Worm (Caenorhabditis elegans) whole organism, dauer: Measurements from ENCODE around the gene C16A3.2.

Experiments
- unc-62 ChIP-seq: sonication (generic microtip); optimal IDR thresholded peaks from 2 replicates; lab custom pipeline; 2017; ENCODE audit warnings: missing biosample characterization, missing genetic modification reagents, missing genetic modification characterization

Gene C16A3.2

DNA sequence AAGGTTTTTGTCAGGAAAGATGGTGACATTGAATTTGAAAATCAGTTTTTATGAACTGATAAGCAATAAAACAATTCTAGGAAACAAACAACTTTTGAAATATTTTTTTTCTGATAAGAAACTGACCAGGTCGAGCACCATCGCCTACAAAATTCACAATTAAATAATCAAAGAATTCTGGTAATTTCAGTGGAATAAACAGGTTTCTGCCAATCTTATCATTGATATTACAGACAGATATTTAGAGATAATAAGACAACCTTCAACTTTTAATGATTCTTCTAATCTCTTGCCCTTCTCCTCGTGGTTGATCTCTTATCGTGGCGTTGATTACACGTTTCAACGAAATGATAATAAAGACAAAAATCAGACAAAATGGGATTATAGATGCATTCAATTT is 6.7 kb downstream of the C16A3.2 start:
- TF ChIP-seq unc-62, result no peak

- no peak for TF ChIP-seq unc-62
Measured at ce11 chrIII:6398124-6398523, 8.5 kb downstream of the C16A3.2 start.

DNA sequence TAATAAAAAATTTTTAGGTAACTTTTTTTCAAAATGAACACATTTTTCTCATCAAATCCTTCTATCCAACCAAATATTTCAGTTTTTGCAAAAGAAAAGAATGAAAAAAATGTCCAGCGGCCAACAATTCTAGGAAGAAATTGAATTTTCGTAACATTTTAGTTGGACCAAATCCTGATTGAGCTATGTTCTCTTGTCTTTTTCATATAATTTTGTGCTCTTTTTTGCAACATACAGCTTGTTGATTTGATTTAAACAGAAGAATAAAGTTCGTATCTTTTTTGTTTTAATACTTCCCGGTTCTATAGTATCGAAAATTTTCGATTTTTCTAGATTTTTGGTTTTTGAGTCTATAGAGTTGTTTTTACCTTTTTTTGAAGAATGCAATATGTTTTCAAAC is 9.8 kb downstream of the C16A3.2 start:
- no peak for TF ChIP-seq unc-62

- TF ChIP-seq unc-62, result no peak
Measured at ce11 chrIII:6402346-6402745, 12.7 kb downstream of the C16A3.2 start.

DNA sequence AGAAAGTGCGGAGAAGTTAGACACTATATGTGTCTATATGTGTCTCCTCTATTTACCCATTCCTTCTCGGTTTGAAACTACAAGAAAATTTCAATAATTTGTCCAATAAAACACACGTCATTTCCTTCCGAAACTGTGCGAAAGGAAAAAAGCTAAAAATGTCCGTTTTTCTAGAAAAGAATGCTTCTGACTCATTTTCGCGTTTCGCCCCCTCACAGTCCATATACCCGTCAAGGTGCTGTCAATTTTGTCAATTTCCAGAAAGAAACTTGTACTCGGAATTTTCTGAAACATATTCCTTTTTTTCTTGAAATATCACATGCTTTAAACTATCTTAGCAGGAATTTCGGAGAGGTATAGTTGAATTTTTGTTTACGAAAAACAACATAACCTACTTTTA is 13.2 kb downstream of the C16A3.2 start:
- TF ChIP-seq unc-62, result no peak

DNA sequence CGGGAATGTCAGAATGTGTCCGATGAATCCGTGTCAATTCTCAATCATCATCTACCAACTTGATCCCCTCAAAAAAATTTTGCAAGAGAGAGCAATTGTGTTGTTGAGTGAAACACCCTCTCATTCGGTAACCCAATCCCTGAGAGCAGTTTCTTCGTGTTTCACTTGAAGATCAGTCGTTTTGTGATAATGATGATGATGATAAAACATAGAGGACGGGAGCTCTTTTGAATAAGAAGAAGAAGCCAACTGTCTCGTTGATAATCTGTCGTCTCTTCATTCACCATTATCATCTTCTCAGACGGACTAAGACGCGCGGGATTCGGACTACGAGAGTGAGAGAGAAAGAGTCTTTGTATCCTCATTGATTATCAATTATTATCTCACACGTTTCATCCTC is 15.5 kb downstream of the C16A3.2 start:
- TF ChIP-seq unc-62, result no peak

DNA sequence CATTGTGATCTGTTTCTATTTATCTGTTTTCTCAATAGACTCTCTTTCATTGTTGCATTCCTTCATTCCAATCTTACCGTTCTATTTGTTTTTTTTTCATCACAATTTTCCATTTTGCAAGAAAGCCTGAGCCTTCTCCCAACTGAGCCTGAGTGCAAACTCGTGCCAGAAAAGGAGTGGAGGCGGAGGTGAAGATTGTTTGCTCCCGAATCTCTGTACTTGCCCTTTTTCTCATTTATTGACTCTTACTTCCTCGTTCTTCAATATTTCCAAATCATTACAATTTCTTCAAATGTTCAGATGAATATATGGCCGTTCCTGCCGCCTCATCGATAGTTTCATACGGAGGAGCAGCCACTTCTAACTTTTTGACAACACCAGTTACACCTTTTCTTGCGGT is 17.2 kb downstream of the C16A3.2 start, which contains the start of gene let-756:
Gene let-756, plus strand, starts transcription at position 301 of the 400 bp plus-strand sequence.
- TF ChIP-seq unc-62, result no peak

DNA sequence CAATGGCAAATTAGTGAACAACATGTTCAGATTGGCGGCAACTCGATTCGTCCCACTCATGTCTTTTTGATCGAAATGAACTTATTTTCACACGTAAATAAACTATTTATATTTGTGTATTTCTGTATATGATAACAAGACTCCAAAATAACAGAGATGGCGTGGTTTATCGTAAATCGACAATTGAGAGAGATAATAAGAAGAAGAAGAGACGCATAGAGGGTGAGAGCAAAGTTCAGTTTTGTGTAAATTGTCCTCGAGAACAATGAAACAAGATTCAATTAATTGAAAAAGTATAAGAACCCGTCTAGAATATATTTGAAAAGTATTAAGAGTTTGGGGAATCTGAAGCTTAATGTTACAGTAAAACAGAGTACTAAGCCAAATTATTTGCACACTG is 21.8 kb downstream of the C16A3.2 start:
- TF ChIP-seq unc-62, result no peak

DNA sequence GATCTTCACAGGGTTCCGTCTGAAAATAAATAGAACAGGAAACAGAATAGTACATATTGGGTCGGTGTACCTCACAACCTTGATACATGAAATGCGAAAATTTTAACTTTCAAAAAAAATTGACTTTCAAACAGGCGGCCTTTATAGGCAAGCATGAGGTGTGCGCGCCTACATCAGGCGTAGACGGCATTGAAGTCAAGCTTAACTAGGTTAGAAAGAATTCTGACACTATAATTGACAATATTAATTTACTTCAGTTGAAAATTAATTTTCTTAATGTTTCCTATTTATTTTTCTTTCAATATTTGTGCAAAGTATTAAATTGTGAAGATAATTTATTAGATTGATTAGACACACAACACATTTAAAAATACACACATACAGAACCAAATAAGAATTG is 22.3 kb downstream of the C16A3.2 start, which contains the start of gene C05D11.5:
Gene C05D11.5, minus strand, starts transcription at position 101 of the 400 bp plus-strand sequence.
- TF ChIP-seq unc-62, result no peak

DNA sequence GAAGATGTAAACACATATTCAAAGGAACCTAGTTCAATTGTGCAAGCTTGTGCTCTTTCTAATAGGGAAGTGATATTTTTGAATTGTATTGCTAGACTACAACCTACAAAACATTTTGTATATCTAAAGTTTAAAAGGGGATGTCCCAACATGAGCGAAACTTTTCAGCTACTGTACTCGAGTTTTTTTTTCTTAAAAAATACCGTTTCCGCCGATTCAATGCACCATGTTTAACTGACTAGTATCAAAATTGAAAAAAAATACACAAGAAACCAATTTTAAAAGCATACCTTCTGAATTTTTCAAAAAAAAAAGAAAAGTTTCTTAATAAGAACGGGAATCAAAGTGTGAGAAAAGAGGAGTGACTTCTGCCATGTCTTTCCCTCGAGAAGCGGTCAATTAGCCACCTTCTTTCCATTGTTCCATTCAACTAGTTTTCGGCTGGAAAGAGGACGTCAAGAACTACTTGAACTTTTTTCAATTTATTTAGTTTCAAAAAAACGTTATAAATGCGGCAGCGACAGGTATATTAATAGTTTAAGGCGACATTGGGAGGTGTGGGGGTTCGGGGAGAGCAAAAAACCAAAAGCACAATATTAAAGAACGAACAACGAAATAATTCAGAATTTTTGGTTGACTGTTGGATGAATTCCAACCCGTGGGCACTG is 25.8 kb downstream of the C16A3.2 start, which contains the start of gene nas-4:
Gene nas-4, minus strand, starts transcription at position 351 of the 668 bp plus-strand sequence.
- no peak for TF ChIP-seq unc-62

DNA sequence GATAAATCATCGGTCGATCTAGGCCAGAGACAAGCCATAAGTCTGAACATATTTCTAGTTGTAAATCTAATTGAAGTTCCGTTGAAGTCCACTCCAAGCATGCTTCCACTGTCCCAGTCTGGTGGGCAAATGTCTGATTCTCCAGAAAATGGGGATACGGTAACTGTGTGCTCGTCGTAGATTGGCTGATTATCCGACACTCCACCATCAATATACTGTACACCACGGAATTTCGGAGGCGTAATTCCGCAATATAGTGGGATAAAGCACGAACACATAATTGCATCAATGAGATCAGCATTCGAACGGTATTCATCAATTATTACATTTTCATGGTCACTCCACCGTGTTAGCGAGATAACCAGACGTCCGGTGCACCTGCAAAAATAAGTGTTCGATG is 28.6 kb downstream of the C16A3.2 start:
- no peak for TF ChIP-seq unc-62

DNA sequence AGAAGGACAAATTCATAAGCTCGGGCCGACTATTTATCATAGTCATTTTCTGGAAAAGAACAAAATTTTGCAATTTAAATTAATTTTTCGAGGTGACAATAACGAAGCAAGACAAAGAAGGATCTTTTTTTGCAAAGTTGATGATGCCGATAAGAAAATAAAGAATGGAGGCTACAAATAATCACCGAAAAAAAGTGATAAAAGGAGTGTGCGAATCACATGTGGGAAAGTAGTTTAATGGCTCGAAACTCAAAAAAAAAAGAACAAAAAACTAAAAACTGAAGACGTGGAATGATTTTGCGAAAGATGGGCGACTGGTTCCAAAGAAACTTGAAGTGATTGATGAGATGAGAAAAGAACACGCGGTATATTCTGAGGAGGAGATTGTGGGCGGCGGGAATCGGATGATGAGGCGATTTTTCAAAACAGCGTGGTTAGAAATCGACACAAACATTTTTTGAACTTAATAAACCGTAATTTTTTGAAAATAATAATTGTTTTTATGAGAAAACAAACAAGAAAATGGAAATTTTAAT is 29.8 kb downstream of the C16A3.2 start, which contains the start of gene atgl-1:
Gene atgl-1, minus strand, starts transcription at position 51 of the 536 bp plus-strand sequence.
- TF ChIP-seq unc-62, result no peak

ce11 chrIII:6420201-6420600 is 30.6 kb downstream of the C16A3.2 start:
- no peak for TF ChIP-seq unc-62

DNA sequence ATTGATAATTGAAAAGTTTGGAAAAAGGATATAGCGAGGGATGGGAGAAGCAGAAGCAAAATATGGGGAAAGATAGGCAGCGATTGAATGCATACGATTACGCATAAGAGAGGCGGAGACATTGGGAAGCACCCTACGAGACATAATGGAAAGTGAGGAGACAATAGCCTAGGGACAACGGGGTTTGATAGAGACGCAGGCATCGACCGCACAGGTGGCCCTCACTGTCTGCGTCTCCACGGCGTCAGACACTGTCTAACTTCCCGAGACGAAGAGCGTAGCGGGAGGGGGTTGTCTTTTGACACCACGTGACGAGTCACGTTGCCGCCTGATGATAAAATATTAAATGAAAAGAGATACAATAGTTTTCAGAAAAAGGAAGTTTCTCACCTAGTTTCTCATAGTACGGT is 31.4 kb downstream of the C16A3.2 start:
- no peak for TF ChIP-seq unc-62

DNA sequence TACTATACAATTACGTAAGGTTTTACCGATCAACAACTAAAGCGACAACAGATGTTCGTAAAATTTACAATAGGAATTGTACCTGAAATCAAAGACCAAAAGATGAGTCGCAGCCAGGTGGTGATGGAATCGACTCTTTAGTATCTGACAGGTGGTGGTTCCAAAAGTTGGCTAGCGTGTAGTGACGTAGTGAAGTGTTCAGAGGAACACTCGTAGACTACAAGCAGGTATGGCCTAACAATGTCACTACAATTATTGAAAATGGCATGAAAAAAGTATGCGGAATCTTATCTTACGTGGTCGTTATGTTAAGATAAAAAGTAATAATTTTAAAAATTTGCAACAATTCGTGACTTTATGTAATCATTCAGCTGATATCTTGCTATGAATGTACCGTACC is 31.8 kb downstream of the C16A3.2 start:
- TF ChIP-seq unc-62, result no peak

- no peak for TF ChIP-seq unc-62
Measured at ce11 chrIII:6421973-6422511, 32.4 kb downstream of the C16A3.2 start.

DNA sequence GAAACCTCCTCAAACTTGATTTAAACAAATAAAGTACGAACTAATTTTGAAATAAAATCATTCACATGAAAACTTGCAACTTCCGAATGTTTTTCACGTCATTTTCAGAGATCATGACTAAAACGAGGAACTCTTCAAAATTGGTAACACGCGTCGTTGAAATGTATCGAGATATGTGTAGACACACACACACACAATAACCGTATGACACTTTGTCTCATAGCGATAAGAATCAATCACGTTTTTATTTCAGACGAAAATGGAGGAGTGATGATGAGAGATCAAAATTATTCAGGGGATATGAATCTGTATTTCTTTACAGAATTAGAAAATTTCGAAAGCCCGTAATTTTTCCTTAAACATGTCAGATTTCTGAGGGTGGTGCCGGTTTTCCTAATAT is 33.1 kb downstream of the C16A3.2 start:
- TF ChIP-seq unc-62, result no peak

- no peak for TF ChIP-seq unc-62
Measured at ce11 chrIII:6427205-6427604, 37.6 kb downstream of the C16A3.2 start, which contains the start of gene C05D11.8. Gene C05D11.8, minus strand, starts transcription at chrIII:6427305.
